Worm (Caenorhabditis elegans) whole organism, late embryonic: ENCODE results near the gene F20A1.6.

Source experiments
- ahr-1 ChIP-seq: sonication (generic microtip); optimal IDR thresholded peaks from 2 replicates; lab custom pipeline; 2016; ENCODE audit warnings: missing genetic modification characterization, missing compliant biosample characterization
- ama-1 ChIP-seq: fragments of 150-350 bp; optimal IDR thresholded peaks from 2 replicates; lab custom pipeline; 2014
- ceh-6 ChIP-seq: fragments of 200-800 bp; sonication (Bioruptor generic); optimal IDR thresholded peaks from 2 replicates; lab custom pipeline; 2018; ENCODE audit warnings: mild to moderate bottlenecking, missing genetic modification characterization, missing compliant biosample characterization
- fkh-10 ChIP-seq: fragments of 150-350 bp; optimal IDR thresholded peaks from 2 replicates; lab custom pipeline; 2014; ENCODE audit warnings: missing biosample characterization, missing genetic modification reagents, missing genetic modification characterization
- hlh-13 ChIP-seq: fragments of 200-800 bp; sonication (Bioruptor generic); optimal IDR thresholded peaks from 2 replicates; lab custom pipeline; 2018; ENCODE audit warnings: mild to moderate bottlenecking, missing genetic modification characterization, missing compliant biosample characterization
- lin-11 ChIP-seq: fragments of 200-800 bp; sonication (Bioruptor generic); optimal IDR thresholded peaks from 2 replicates; lab custom pipeline; 2018; ENCODE audit warnings: mild to moderate bottlenecking, missing genetic modification characterization, missing compliant biosample characterization
- nfya-1 ChIP-seq: sonication (generic microtip); optimal IDR thresholded peaks from 2 replicates; lab custom pipeline; 2017; ENCODE audit warnings: missing genetic modification characterization, mild to moderate bottlenecking, missing compliant biosample characterization, antibody characterized with exemption, moderate library complexity
- pat-9 ChIP-seq: fragments of 200-800 bp; sonication (Bioruptor generic); optimal IDR thresholded peaks from 2 replicates; lab custom pipeline; 2018; ENCODE audit warnings: mild to moderate bottlenecking, missing genetic modification characterization, moderate library complexity, missing compliant biosample characterization
- pha-4 ChIP-seq: fragments of 150-350 bp; optimal IDR thresholded peaks from 2 replicates; lab custom pipeline; 2018; ENCODE audit warnings: missing biosample characterization, missing genetic modification reagents, missing genetic modification characterization
- pqm-1 ChIP-seq: sonication (generic microtip); optimal IDR thresholded peaks from 2 replicates; lab custom pipeline; 2016; ENCODE audit warnings: missing genetic modification characterization, missing compliant biosample characterization
- sox-4 ChIP-seq: sonication (generic microtip); optimal IDR thresholded peaks from 2 replicates; lab custom pipeline; 2017; ENCODE audit warnings: mild to moderate bottlenecking, missing genetic modification characterization, inconsistent platforms, missing compliant biosample characterization
- unc-3 ChIP-seq, 2 experiments: fragments of 200-800 bp in 1 of 2; sonication (Bioruptor generic) in 1 of 2; sonication (generic microtip) in 1 of 2; conservative IDR thresholded peaks in 1 of 2; optimal IDR thresholded peaks in 1 of 2; 2 replicates each; pipeline versions ENCODE4 v1.3.6 to Lab custom; 2016 to 2022; ENCODE audit warnings: missing compliant biosample characterization in 2 of 2, missing genetic modification characterization in 2 of 2, missing genetic modification reagents in 1 of 2

DNA sequence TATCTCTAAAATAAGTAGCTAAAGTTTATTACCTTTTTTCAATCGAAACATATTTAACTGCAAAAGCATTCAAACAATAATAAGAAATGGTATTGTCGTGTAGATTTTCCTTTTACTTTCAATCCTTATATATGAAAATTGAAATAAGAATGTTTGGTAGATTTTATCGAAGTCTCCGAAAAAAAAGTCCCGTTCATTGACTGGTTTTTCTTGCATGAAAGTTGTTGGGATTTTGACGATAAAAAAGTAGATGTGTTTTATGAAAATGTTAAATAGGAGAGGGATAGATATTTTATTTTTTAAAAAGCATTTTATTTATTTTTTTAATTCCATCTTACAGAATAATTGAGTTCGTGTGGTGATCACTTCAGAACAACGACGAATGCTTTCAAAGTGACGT lies 11.1 kb downstream of the F20A1.6 start, which contains the start of gene C33G8.13:
- TF ChIP-seq sox-4 (tag; lab: Kevin White, UChicago) (no peak), ahr-1 (tag; lab: Kevin White, UChicago) (no peak), ama-1 (lab: Kevin White, UChicago) (no peak), pqm-1 (no peak), nfya-1 (tag; lab: Kevin White, UChicago) (no peak), lin-11 (tag; lab: Kevin White, UChicago) (no peak), ceh-6 (no peak), pat-9 (tag; lab: Kevin White, UChicago) (no peak), pha-4 (no peak), hlh-13 (GFP tag; lab: Kevin White, UChicago) (no peak), fkh-10 (GFP tag; lab: Kevin White, UChicago) (no peak), unc-3 (GFP tag; conservative IDR thresholded peaks at IDR 0.05; lab: Robert Waterston, UW) (no peak), unc-3 (tag; optimal IDR thresholded peaks at IDR 0.05; lab: Kevin White, UChicago) (no peak)
